Worm (Caenorhabditis elegans) whole organism, L2 larva: ENCODE measurements around the gene clec-232.
"Not testable (repeated sequence)": the region's sequence is repeated elsewhere in the genome, so short reads cannot be mapped to it uniquely, and the experiment has no call there.

Experiments
- C34F6.9 ChIP-seq: fragments of 150-350 bp; optimal IDR thresholded peaks from 2 replicates; lab custom pipeline; 2014; ENCODE audit warnings: missing biosample characterization, missing genetic modification characterization
- F13H6.1 ChIP-seq: sonication (generic microtip); optimal IDR thresholded peaks from 2 replicates; lab custom pipeline; 2016; ENCODE audit warnings: missing genetic modification characterization, missing compliant biosample characterization
- Y55F3AM.14 ChIP-seq: fragments of 200-800 bp; sonication (Bioruptor generic); optimal IDR thresholded peaks from 2 replicates; lab custom pipeline; 2018; ENCODE audit warnings: mild to moderate bottlenecking, missing genetic modification characterization, missing compliant biosample characterization
- ZK546.5 ChIP-seq: sonication (generic microtip); optimal IDR thresholded peaks from 2 replicates; lab custom pipeline; 2017; ENCODE audit warnings: missing biosample characterization, missing genetic modification characterization
- aly-2 ChIP-seq: fragments of 150-350 bp; optimal IDR thresholded peaks from 2 replicates; lab custom pipeline; 2014; ENCODE audit warnings: missing biosample characterization, missing genetic modification characterization
- blmp-1 ChIP-seq: sonication (generic microtip); optimal IDR thresholded peaks from 2 replicates; lab custom pipeline; 2017; ENCODE audit warnings: missing genetic modification characterization, mild to moderate bottlenecking, missing compliant biosample characterization, antibody characterized with exemption, moderate library complexity; ENCODE audit not compliant: insufficient read depth
- egl-27 ChIP-seq: sonication (generic microtip); optimal IDR thresholded peaks from 3 replicates; lab custom pipeline; 2017; ENCODE audit warnings: missing biosample characterization, missing genetic modification reagents, missing genetic modification characterization
- elt-1 ChIP-seq: fragments of 150-350 bp; optimal IDR thresholded peaks from 2 replicates; lab custom pipeline; 2014; ENCODE audit warnings: missing biosample characterization, missing genetic modification characterization
- elt-3 ChIP-seq: sonication (generic microtip); optimal IDR thresholded peaks from 2 replicates; lab custom pipeline; 2017; ENCODE audit warnings: missing biosample characterization, missing genetic modification characterization
- fos-1 ChIP-seq: fragments of 150-350 bp; optimal IDR thresholded peaks from 2 replicates; lab custom pipeline; 2014; ENCODE audit warnings: missing biosample characterization, missing genetic modification characterization
- mab-5 ChIP-seq: fragments of 150-350 bp; optimal IDR thresholded peaks from 2 replicates; lab custom pipeline; 2014; ENCODE audit warnings: missing biosample characterization, missing genetic modification characterization
- mbf-1 ChIP-seq: sonication (generic microtip); optimal IDR thresholded peaks from 2 replicates; lab custom pipeline; 2017; ENCODE audit warnings: missing biosample characterization, missing genetic modification characterization
- mdl-1 ChIP-seq, 2 experiments: fragments of 150-350 bp in 1 of 2; sonication (generic microtip) in 1 of 2; optimal IDR thresholded peaks; 2 replicates each; lab custom pipeline; 2017; ENCODE audit warnings: missing biosample characterization in 2 of 2, missing genetic modification characterization in 2 of 2
- nhr-10 ChIP-seq: sonication (generic microtip); optimal IDR thresholded peaks from 2 replicates; lab custom pipeline; 2017; ENCODE audit warnings: missing biosample characterization, missing genetic modification characterization
- nhr-11 ChIP-seq: fragments of 150-350 bp; optimal IDR thresholded peaks from 2 replicates; lab custom pipeline; 2014; ENCODE audit warnings: missing biosample characterization, missing genetic modification characterization
- nhr-12 ChIP-seq: fragments of 150-350 bp; optimal IDR thresholded peaks from 2 replicates; lab custom pipeline; 2014; ENCODE audit warnings: missing biosample characterization, missing genetic modification characterization
- nhr-21 ChIP-seq: fragments of 150-350 bp; optimal IDR thresholded peaks from 2 replicates; lab custom pipeline; 2014; ENCODE audit warnings: missing biosample characterization, missing genetic modification characterization
- nhr-6 ChIP-seq: fragments of 150-350 bp; optimal IDR thresholded peaks from 2 replicates; lab custom pipeline; 2014; ENCODE audit warnings: missing biosample characterization, missing genetic modification characterization
- nhr-77 ChIP-seq: fragments of 150-350 bp; optimal IDR thresholded peaks from 2 replicates; lab custom pipeline; 2014; ENCODE audit warnings: missing biosample characterization, missing genetic modification characterization
- peb-1 ChIP-seq: fragments of 150-350 bp; optimal IDR thresholded peaks from 2 replicates; lab custom pipeline; 2014; ENCODE audit warnings: missing biosample characterization, missing genetic modification characterization
- sem-4 ChIP-seq: fragments of 150-350 bp; optimal IDR thresholded peaks from 2 replicates; lab custom pipeline; 2014; ENCODE audit warnings: missing biosample characterization, missing genetic modification reagents, missing genetic modification characterization
- skn-1 ChIP-seq: sonication (generic microtip); optimal IDR thresholded peaks from 2 replicates; lab custom pipeline; 2017; ENCODE audit warnings: missing biosample characterization, missing genetic modification characterization
- sma-3 ChIP-seq: sonication (generic microtip); optimal IDR thresholded peaks from 2 replicates; lab custom pipeline; 2016; ENCODE audit warnings: missing genetic modification reagents, missing genetic modification characterization, missing compliant biosample characterization
- snpc-4 ChIP-seq: fragments of 150-350 bp; optimal IDR thresholded peaks from 2 replicates; lab custom pipeline; 2014; ENCODE audit warnings: missing biosample characterization, missing genetic modification characterization
- unc-39 ChIP-seq: fragments of 150-350 bp; optimal IDR thresholded peaks from 2 replicates; lab custom pipeline; 2014; ENCODE audit warnings: missing biosample characterization, missing genetic modification characterization
- unc-62 ChIP-seq: fragments of 150-350 bp; optimal IDR thresholded peaks from 2 replicates; lab custom pipeline; 2014; ENCODE audit warnings: missing biosample characterization, missing genetic modification reagents, missing genetic modification characterization
- zag-1 ChIP-seq: fragments of 150-350 bp; optimal IDR thresholded peaks from 2 replicates; lab custom pipeline; 2014; ENCODE audit warnings: missing biosample characterization, missing genetic modification characterization
- ztf-4 ChIP-seq: fragments of 150-350 bp; optimal IDR thresholded peaks from 2 replicates; lab custom pipeline; 2014; ENCODE audit warnings: missing biosample characterization, missing genetic modification characterization

clec-232 gene

ce11 chrV:15974836-15975235, 1.1 kb upstream of the clec-232 start, which contains the start of gene sru-22:
Gene sru-22 (minus strand): TSS chrV:15974936.
- no peak for TF ChIP-seq elt-3 (tag; lab: Kevin White, UChicago)
- no peak for TF ChIP-seq sem-4 (tag; lab: Kevin White, UChicago)
- no peak for TF ChIP-seq nhr-10 (tag; lab: Kevin White, UChicago)
- no peak for TF ChIP-seq unc-62 (GFP tag; lab: Kevin White, UChicago)
- TF ChIP-seq Y55F3AM.14, result no peak
- no peak for TF ChIP-seq skn-1
- no peak for TF ChIP-seq peb-1 (tag; lab: Kevin White, UChicago)
- TF ChIP-seq mab-5 (tag; lab: Kevin White, UChicago), result no peak
- no peak for TF ChIP-seq ztf-4 (tag; lab: Kevin White, UChicago)
- no peak for TF ChIP-seq aly-2 (tag; lab: Kevin White, UChicago)
- TF ChIP-seq ZK546.5 (tag; lab: Kevin White, UChicago), result no peak
- TF ChIP-seq snpc-4 (tag; lab: Kevin White, UChicago), result no peak
- no peak for TF ChIP-seq fos-1
- TF ChIP-seq zag-1 (tag; lab: Kevin White, UChicago), result no peak
- no peak for TF ChIP-seq F13H6.1
- no peak for TF ChIP-seq nhr-12 (tag; lab: Kevin White, UChicago)
- TF ChIP-seq unc-39 (tag; lab: Kevin White, UChicago), result no peak
- TF ChIP-seq egl-27, result no peak
- no peak for TF ChIP-seq nhr-11 (tag; lab: Kevin White, UChicago)
- no peak for TF ChIP-seq nhr-6 (tag; lab: Kevin White, UChicago)

ce11 chrV:15978232-15978764, 2.4 kb downstream of the clec-232 start, which contains the start of gene oac-20:
Gene oac-20 (plus strand): TSS chrV:15978714.
- no peak for TF ChIP-seq ztf-4 (tag; lab: Kevin White, UChicago)
- peak; percentile 76 for TF ChIP-seq fos-1

- no peak for TF ChIP-seq skn-1
- TF ChIP-seq mab-5 (tag; lab: Kevin White, UChicago), result no peak
- TF ChIP-seq sma-3 (GFP tag; lab: Kevin White, UChicago), result no peak
- TF ChIP-seq nhr-21 (tag; lab: Kevin White, UChicago), result no peak
- no peak for TF ChIP-seq nhr-77 (tag; lab: Kevin White, UChicago)
- TF ChIP-seq mbf-1 (tag; lab: Kevin White, UChicago), result no peak
- TF ChIP-seq nhr-6 (tag; lab: Kevin White, UChicago), result no peak
- TF ChIP-seq snpc-4 (tag; lab: Kevin White, UChicago), result peak; percentile 56
- TF ChIP-seq fos-1, result peak; percentile 36
These were observed 6.9 kb downstream of the clec-232 start, which contains the start of the genes fbxa-99 and F36G9.13 for ce11 chrV:15982733-15983344. Gene fbxa-99 (minus strand): TSS chrV:15982854. Gene F36G9.13 (plus strand): TSS chrV:15983294.

- TF ChIP-seq unc-62 (GFP tag; lab: Kevin White, UChicago), result no peak
- TF ChIP-seq elt-3 (tag; lab: Kevin White, UChicago), result no peak
- TF ChIP-seq sma-3 (GFP tag; lab: Kevin White, UChicago), result no peak
- no peak for TF ChIP-seq C34F6.9
- no peak for TF ChIP-seq mdl-1 (tag; optimal IDR thresholded peaks at IDR 0.05; lab: Kevin White, UChicago)
- TF ChIP-seq, all 48 proteins: peak for 0
These were observed 12.1 kb downstream of the clec-232 start, which contains the start of gene F36G9.15 for ce11 chrV:15988074-15988473. Gene F36G9.15 (minus strand): TSS chrV:15988174.

- not testable (repeated sequence) for TF ChIP-seq blmp-1, elt-1, ZK546.5 (tag; lab: Kevin White, UChicago)
These were observed 15.9 kb downstream of the clec-232 start, which contains the start of gene C06C6.7 for ce11 chrV:15991850-15992249. Gene C06C6.7 (plus strand): TSS chrV:15992150.

ce11 chrV:15996655-15997186, 20.8 kb downstream of the clec-232 start, which contains the start of the genes C06C6.9 and C06C6.8:
Gene C06C6.9 (minus strand): TSS chrV:15996755.
Gene C06C6.8 (plus strand): TSS chrV:15997136.
- TF ChIP-seq nhr-77 (tag; lab: Kevin White, UChicago), result no peak
- no peak for TF ChIP-seq mbf-1 (tag; lab: Kevin White, UChicago)
- no peak for TF ChIP-seq skn-1
- TF ChIP-seq nhr-6 (tag; lab: Kevin White, UChicago), result no peak
- no peak for TF ChIP-seq zag-1 (tag; lab: Kevin White, UChicago)
- TF ChIP-seq ztf-4 (tag; lab: Kevin White, UChicago), result no peak
- no peak for TF ChIP-seq ZK546.5 (tag; lab: Kevin White, UChicago)
